Worm (Caenorhabditis elegans) whole organism, L4 larva: ENCODE data around the gene vps-35.

Source experiments
- F26F4.8 ChIP-seq: fragments of 200-800 bp; sonication (Bioruptor generic); conservative IDR thresholded peaks from 2 replicates; pipeline ENCODE4 v1.3.6; 2022; ENCODE audit warnings: missing genetic modification characterization, missing compliant biosample characterization
- R02D3.7 ChIP-seq: fragments of 150-350 bp; sonication (generic microtip); optimal IDR thresholded peaks from 3 replicates; lab custom pipeline; 2014; ENCODE audit warnings: missing biosample characterization, missing genetic modification characterization
- Y5F2A.4 ChIP-seq: fragments of 200-800 bp; sonication (Bioruptor generic); optimal IDR thresholded peaks from 2 replicates; lab custom pipeline; 2018; ENCODE audit warnings: mild to moderate bottlenecking, missing genetic modification characterization, missing compliant biosample characterization
- aha-1 ChIP-seq: fragments of 150-350 bp; peaks from one replicate; lab custom pipeline; 2014; ENCODE audit warnings: missing biosample characterization, missing genetic modification characterization
- ceh-32 ChIP-seq: sonication (generic microtip); optimal IDR thresholded peaks from 2 replicates; lab custom pipeline; 2016; ENCODE audit warnings: mild to moderate bottlenecking, missing genetic modification characterization, missing compliant biosample characterization; ENCODE audit not compliant: poor library complexity
- ceh-62 ChIP-seq: sonication (generic microtip); optimal IDR thresholded peaks from 2 replicates; lab custom pipeline; 2017; ENCODE audit warnings: missing biosample characterization, missing genetic modification characterization
- ctbp-1 ChIP-seq: fragments of 200-800 bp; sonication (Bioruptor generic); IDR thresholded peaks from 2 replicates; pipeline ENCODE4 v1.3.6; 2022; ENCODE audit warnings: missing genetic modification reagents, missing genetic modification characterization, missing compliant biosample characterization
- daf-12 ChIP-seq: fragments of 150-350 bp; optimal IDR thresholded peaks from 2 replicates; lab custom pipeline; 2014; ENCODE audit warnings: missing biosample characterization, missing genetic modification reagents, missing genetic modification characterization
- daf-19 ChIP-seq: fragments of 200-800 bp; sonication (Bioruptor generic); conservative IDR thresholded peaks from 2 replicates; pipeline ENCODE4 v1.3.6; 2022; ENCODE audit warnings: missing genetic modification characterization, missing compliant biosample characterization
- dmd-8 ChIP-seq: fragments of 200-800 bp; sonication (Bioruptor generic); IDR thresholded peaks from 2 replicates; pipeline ENCODE4 v1.3.6; 2022; ENCODE audit warnings: missing genetic modification characterization, missing compliant biosample characterization
- duxl-1 ChIP-seq: sonication (generic microtip); optimal IDR thresholded peaks from 2 replicates; lab custom pipeline; 2016; ENCODE audit warnings: mild to moderate bottlenecking, missing genetic modification characterization, moderate library complexity, missing compliant biosample characterization; ENCODE audit not compliant: poor library complexity
- dve-1 ChIP-seq: sonication (generic microtip); optimal IDR thresholded peaks from 2 replicates; lab custom pipeline; 2017; ENCODE audit warnings: antibody characterized with exemption, mild to moderate bottlenecking, missing genetic modification characterization, missing compliant biosample characterization; ENCODE audit not compliant: insufficient read depth
- fkh-10 ChIP-seq: fragments of 150-350 bp; optimal IDR thresholded peaks from 2 replicates; lab custom pipeline; 2014; ENCODE audit warnings: missing biosample characterization, missing genetic modification reagents, missing genetic modification characterization
- fos-1 ChIP-seq: fragments of 150-350 bp; optimal IDR thresholded peaks from 2 replicates; lab custom pipeline; 2014; ENCODE audit warnings: missing biosample characterization, missing genetic modification characterization
- gei-8 ChIP-seq: fragments of 200-800 bp; sonication (Bioruptor generic); optimal IDR thresholded peaks from 2 replicates; lab custom pipeline; 2018; ENCODE audit warnings: mild to moderate bottlenecking, missing genetic modification characterization, missing compliant biosample characterization
- hlh-11 ChIP-seq: fragments of 200-800 bp; sonication (Bioruptor generic); optimal IDR thresholded peaks from 2 replicates; lab custom pipeline; 2018; ENCODE audit warnings: mild to moderate bottlenecking, missing genetic modification characterization, missing compliant biosample characterization
- hlh-30 ChIP-seq: sonication (generic microtip); optimal IDR thresholded peaks from 2 replicates; lab custom pipeline; 2017; ENCODE audit warnings: antibody characterized with exemption, mild to moderate bottlenecking, missing genetic modification characterization, missing compliant biosample characterization; ENCODE audit not compliant: insufficient read depth
- jun-1 ChIP-seq: fragments of 150-350 bp; optimal IDR thresholded peaks from 2 replicates; lab custom pipeline; 2014; ENCODE audit warnings: missing biosample characterization, missing genetic modification reagents, missing genetic modification characterization
- lim-7 ChIP-seq: fragments of 200-800 bp; sonication (Bioruptor generic); IDR thresholded peaks from 2 replicates; pipeline ENCODE4 v1.3.6; 2022; ENCODE audit warnings: missing genetic modification characterization, missing compliant biosample characterization
- lin-29 ChIP-seq: fragments of 200-800 bp; sonication (Bioruptor generic); IDR thresholded peaks from 2 replicates; pipeline ENCODE4 v1.3.6; 2022; ENCODE audit warnings: missing genetic modification reagents, missing genetic modification characterization, missing compliant biosample characterization
- lin-38 ChIP-seq: fragments of 200-800 bp; sonication (Bioruptor generic); IDR thresholded peaks from 2 replicates; pipeline ENCODE4 v1.3.6; 2022; ENCODE audit warnings: missing genetic modification reagents, missing genetic modification characterization, missing compliant biosample characterization
- lin-39 ChIP-seq: fragments of 150-350 bp; optimal IDR thresholded peaks from 2 replicates; lab custom pipeline; 2014; ENCODE audit warnings: missing biosample characterization, missing genetic modification reagents, missing genetic modification characterization
- lir-3 ChIP-seq: sonication (generic microtip); optimal IDR thresholded peaks from 2 replicates; lab custom pipeline; 2016; ENCODE audit warnings: mild to moderate bottlenecking, missing genetic modification characterization, missing compliant biosample characterization
- lsy-2 ChIP-seq, 2 experiments: fragments of 150-350 bp in 1 of 2; sonication (generic microtip) in 1 of 2; optimal IDR thresholded peaks; 2 replicates each; lab custom pipeline; 2014 to 2017; ENCODE audit warnings: missing biosample characterization in 2 of 2, missing genetic modification characterization in 2 of 2
- mdl-1 ChIP-seq, 2 experiments: fragments of 150-350 bp in 1 of 2; sonication (generic microtip) in 1 of 2; optimal IDR thresholded peaks; 2 replicates each; lab custom pipeline; 2014 to 2017; ENCODE audit warnings: missing biosample characterization in 2 of 2, missing genetic modification characterization in 2 of 2
- mdt-29 ChIP-seq: fragments of 200-800 bp; sonication (Bioruptor generic); IDR thresholded peaks from 2 replicates; pipeline ENCODE4 v1.3.6; 2022; ENCODE audit warnings: missing genetic modification reagents, missing genetic modification characterization, missing compliant biosample characterization
- mep-1 ChIP-seq: fragments of 150-350 bp; sonication (generic microtip); optimal IDR thresholded peaks from 3 replicates; lab custom pipeline; 2014; ENCODE audit warnings: missing biosample characterization, missing genetic modification characterization
- nhr-102 ChIP-seq: sonication (generic microtip); optimal IDR thresholded peaks from 2 replicates; lab custom pipeline; 2016; ENCODE audit warnings: mild to moderate bottlenecking, missing genetic modification characterization, moderate library complexity, missing compliant biosample characterization
- nhr-237 ChIP-seq: sonication (generic microtip); optimal IDR thresholded peaks from 2 replicates; lab custom pipeline; 2017; ENCODE audit warnings: missing biosample characterization, missing genetic modification characterization
- nhr-41 ChIP-seq: fragments of 200-800 bp; sonication (Bioruptor generic); IDR thresholded peaks from 2 replicates; pipeline ENCODE4 v1.3.6; 2022; ENCODE audit warnings: missing genetic modification reagents, missing genetic modification characterization, missing compliant biosample characterization
- nhr-76 ChIP-seq: fragments of 150-350 bp; optimal IDR thresholded peaks from 2 replicates; lab custom pipeline; 2014; ENCODE audit warnings: missing biosample characterization, missing genetic modification characterization
- rbr-2 ChIP-seq: sonication (generic microtip); optimal IDR thresholded peaks from 2 replicates; lab custom pipeline; 2016; ENCODE audit warnings: missing genotype, missing genetic modification characterization, missing compliant biosample characterization
- skn-1 ChIP-seq: fragments of 150-350 bp; optimal IDR thresholded peaks from 2 replicates; lab custom pipeline; 2014; ENCODE audit warnings: missing biosample characterization, missing genetic modification characterization
- spr-3 ChIP-seq: fragments of 200-800 bp; sonication (Bioruptor generic); optimal IDR thresholded peaks from 2 replicates; lab custom pipeline; 2018; ENCODE audit warnings: mild to moderate bottlenecking, missing genetic modification characterization, missing compliant biosample characterization
- tra-1 ChIP-seq: fragments of 200-800 bp; sonication (Bioruptor generic); IDR thresholded peaks from 2 replicates; pipeline ENCODE4 v1.3.6; 2022; ENCODE audit warnings: missing genetic modification reagents, missing genetic modification characterization, missing compliant biosample characterization
- zfp-3 ChIP-seq: fragments of 200-800 bp; sonication (Bioruptor generic); conservative IDR thresholded peaks from 2 replicates; pipeline ENCODE4 v1.3.6; 2022; ENCODE audit warnings: missing genetic modification reagents, missing genetic modification characterization, missing compliant biosample characterization
- ztf-7 ChIP-seq: fragments of 150-350 bp; optimal IDR thresholded peaks from 2 replicates; lab custom pipeline; 2014; ENCODE audit warnings: missing biosample characterization, missing genetic modification characterization

vps-35 gene

DNA sequence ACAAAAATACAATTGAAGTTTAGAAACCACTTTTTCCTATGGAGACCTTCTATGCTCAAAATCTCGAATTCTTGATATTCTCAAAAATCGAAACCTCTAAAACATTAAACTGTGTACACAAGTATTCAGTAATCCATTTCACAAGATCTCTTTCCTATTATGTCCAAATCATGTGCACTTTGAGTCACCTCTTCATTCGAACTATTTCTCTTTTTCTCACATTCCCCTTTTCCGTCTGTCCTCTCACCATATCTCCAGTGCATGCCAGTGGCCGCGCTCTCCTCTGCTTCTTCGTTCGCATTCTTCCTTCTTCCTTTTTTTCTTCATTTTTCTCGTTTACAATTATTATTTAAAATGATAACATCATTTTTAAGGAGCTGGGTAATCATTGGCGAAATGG lies 35.0 kb downstream of the vps-35 start, which contains the start of gene F28B12.1:
TSS of gene F28B12.1 (plus strand) at position 335 of the 400 bp plus-strand sequence.
- no peak for TF ChIP-seq spr-3 (GFP tag; lab: Kevin White, UChicago)
- peak; percentile 78 for TF ChIP-seq hlh-30 (tag; lab: Kevin White, UChicago)
- no peak for TF ChIP-seq Y5F2A.4
- no peak for TF ChIP-seq zfp-3 (GFP tag; lab: Robert Waterston, UW)
- no peak for TF ChIP-seq duxl-1 (tag; lab: Kevin White, UChicago)
- no peak for TF ChIP-seq fos-1 (tag; lab: Kevin White, UChicago)
- TF ChIP-seq daf-12 (tag; lab: Kevin White, UChicago): no peak
- peak; percentile 28 for TF ChIP-seq dve-1
- TF ChIP-seq tra-1 (GFP tag; lab: Robert Waterston, UW): no peak
- TF ChIP-seq ceh-62 (tag; lab: Kevin White, UChicago): no peak
- TF ChIP-seq lsy-2 (tag; optimal IDR thresholded peaks at IDR 0.05; lab: Kevin White, UChicago): peak in 1 of 2 experiments; percentile 35
- TF ChIP-seq rbr-2 (tag; lab: Kevin White, UChicago): peak; percentile 10
- no peak for TF ChIP-seq nhr-41 (GFP tag; lab: Robert Waterston, UW)
- TF ChIP-seq jun-1 (tag; lab: Kevin White, UChicago): no peak
- peak; percentile 14 for TF ChIP-seq mep-1
- TF ChIP-seq fkh-10 (GFP tag; lab: Kevin White, UChicago): peak; percentile 16
- TF ChIP-seq lim-7 (GFP tag; lab: Robert Waterston, UW): no peak
- TF ChIP-seq lin-29 (GFP tag; lab: Robert Waterston, UW): no peak
- no peak for TF ChIP-seq aha-1 (tag; lab: Kevin White, UChicago)
- TF ChIP-seq ztf-7 (tag; lab: Kevin White, UChicago): no peak
- no peak for TF ChIP-seq daf-19 (GFP tag; lab: Robert Waterston, UW)
- no peak for TF ChIP-seq gei-8 (GFP tag; lab: Kevin White, UChicago)
- no peak for TF ChIP-seq dmd-8 (GFP tag; lab: Robert Waterston, UW)
- TF ChIP-seq ctbp-1 (GFP tag; lab: Robert Waterston, UW): no peak

DNA sequence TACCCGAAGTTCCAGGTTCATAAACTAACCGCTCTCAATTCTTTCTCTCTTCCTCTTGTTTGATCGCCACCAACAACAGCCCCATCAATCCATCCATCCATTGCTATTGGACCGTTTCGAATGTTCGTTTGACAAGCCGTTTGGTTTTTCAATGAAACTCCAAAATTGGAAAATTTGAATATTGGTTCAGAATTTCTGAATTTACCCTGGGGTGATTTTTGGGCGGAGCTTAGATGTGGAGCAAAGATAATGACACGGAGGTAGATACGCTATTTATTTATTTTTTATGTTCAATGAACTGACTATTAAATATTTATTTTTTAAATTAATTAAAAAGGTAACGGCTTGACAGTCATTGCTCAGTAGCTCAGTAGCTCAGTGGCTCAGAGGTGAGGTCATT lies 36.7 kb downstream of the vps-35 start, which contains the start of gene B0034.2:
TSS of gene B0034.2 (minus strand) at position 101 of the 400 bp plus-strand sequence.
- TF ChIP-seq F26F4.8 (GFP tag; lab: Robert Waterston, UW) (no peak), aha-1 (tag; lab: Kevin White, UChicago) (peak; percentile 41), R02D3.7 (tag; lab: Kevin White, UChicago) (no peak), hlh-11 (tag; lab: Kevin White, UChicago) (no peak), lin-38 (GFP tag; lab: Robert Waterston, UW) (0 out of 2 replicates have a peak, but pooled peaks have one; percentile 21), lir-3 (tag; lab: Kevin White, UChicago) (no peak)

DNA sequence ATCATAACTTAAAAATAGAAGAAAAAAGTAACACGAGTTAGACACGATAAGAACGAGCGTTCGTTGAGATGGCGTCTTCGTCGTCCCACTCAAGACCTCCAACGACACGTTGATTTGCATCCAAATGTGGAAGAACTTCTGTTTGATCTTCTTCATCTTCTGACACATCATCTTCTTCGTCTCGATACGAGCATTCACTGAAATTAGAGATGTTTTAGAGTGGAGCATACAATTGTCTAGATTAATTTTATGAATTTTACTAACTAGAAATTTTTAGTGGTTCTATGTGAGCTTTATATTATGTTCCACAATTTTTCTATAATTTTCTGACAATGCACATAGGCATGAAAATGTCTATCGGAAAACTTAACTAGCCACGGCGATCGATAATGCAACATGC lies 38.2 kb downstream of the vps-35 start:
- TF ChIP-seq lin-39 (tag; lab: Kevin White, UChicago): no peak
- no peak for TF ChIP-seq nhr-237 (tag; lab: Kevin White, UChicago)
- TF ChIP-seq aha-1 (tag; lab: Kevin White, UChicago): peak; percentile 63
- TF ChIP-seq mdl-1 (tag; optimal IDR thresholded peaks at IDR 0.05; lab: Kevin White, UChicago): no peak

DNA sequence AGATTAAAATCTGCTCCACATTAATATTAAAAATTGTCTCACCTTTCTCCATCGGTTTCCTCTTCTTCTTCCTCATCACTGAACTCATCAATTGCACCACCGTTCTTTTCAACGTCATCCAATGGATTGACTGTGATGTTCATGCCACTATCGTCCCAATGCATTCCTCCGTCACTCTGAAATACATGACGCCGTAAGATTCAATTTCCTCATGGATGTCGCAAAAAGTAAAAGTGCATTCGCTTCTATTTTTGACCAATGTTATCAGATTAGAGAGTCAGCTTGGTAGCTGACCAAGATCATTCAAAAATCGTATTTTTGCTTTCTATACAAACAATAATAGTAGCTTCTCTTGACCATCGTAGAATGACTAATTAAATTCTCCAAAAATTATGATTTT lies 38.8 kb downstream of the vps-35 start:
- TF ChIP-seq ceh-32 (tag; lab: Kevin White, UChicago) (no peak), nhr-76 (tag; lab: Kevin White, UChicago) (no peak), nhr-102 (no peak), zfp-3 (GFP tag; lab: Robert Waterston, UW) (no peak), skn-1 (tag; lab: Kevin White, UChicago) (no peak), aha-1 (tag; lab: Kevin White, UChicago) (peak; percentile 37), ctbp-1 (GFP tag; lab: Robert Waterston, UW) (0 out of 2 replicates have a peak, but pooled peaks have one; percentile 42), mdt-29 (GFP tag; lab: Robert Waterston, UW) (no peak)
- TF ChIP-seq, all 104 proteins: peak for 2
